Fruit fly (Drosophila melanogaster): ENCODE data around the gene AP-2mu.

dm6 chr3R:22468829-22469487 lies 6.7 kb downstream of the AP-2mu start:
- TF ChIP-seq usp (GFP tag; optimal IDR thresholded peaks at IDR 0.05) (no peak), pan (optimal IDR thresholded peaks at IDR 0.05) (no peak), psq (optimal IDR thresholded peaks at IDR 0.05) (no peak)

All from whole organism.